Worm (Caenorhabditis elegans): ENCODE measurements around the gene Y39G8B.2.

The Y39G8B.2 gene

ce11 chrII:14000044-14000443, 24.0 kb upstream of the Y39G8B.2 start, which contains the start of gene F01D5.3:
TSS of gene F01D5.3 (minus strand) at chrII:14000144.
- TF ChIP-seq nhr-28 (tag; optimal IDR thresholded peaks at IDR 0.05): peak; percentile 7
- peak; percentile 41 for TF ChIP-seq pqm-1 (tag; optimal IDR thresholded peaks at IDR 0.05)

- no peak for TF ChIP-seq zip-2 (tag; optimal IDR thresholded peaks at IDR 0.05)
- TF ChIP-seq fkh-10 (GFP tag; optimal IDR thresholded peaks at IDR 0.05): no peak
- TF ChIP-seq ceh-32 (tag; optimal IDR thresholded peaks at IDR 0.05; ENCODE audit: poor library complexity): no peak
- TF ChIP-seq nhr-11 (tag; optimal IDR thresholded peaks at IDR 0.05): no peak
- no peak for TF ChIP-seq dmd-9 (GFP tag; IDR thresholded peaks at IDR 0.05)
- no peak for TF ChIP-seq lsy-2 (tag; optimal IDR thresholded peaks at IDR 0.05)
- TF ChIP-seq ama-1 (optimal IDR thresholded peaks at IDR 0.05): no peak
- TF ChIP-seq snpc-1.2 (GFP tag; IDR thresholded peaks at IDR 0.05): no peak
- TF ChIP-seq Y75B8A.6 (GFP tag; IDR thresholded peaks at IDR 0.05): no peak
- TF ChIP-seq dmd-8 (GFP tag; IDR thresholded peaks at IDR 0.05): no peak
- TF ChIP-seq ztf-11 (tag; optimal IDR thresholded peaks at IDR 0.05): no peak
- no peak for TF ChIP-seq T26A8.4 (GFP tag; IDR thresholded peaks at IDR 0.05)
- TF ChIP-seq nhr-102 (tag; optimal IDR thresholded peaks at IDR 0.05): no peak
These were observed 22.9 kb upstream of the Y39G8B.2 start, which contains the start of gene F01D5.2 for ce11 chrII:13998964-13999363. TSS of gene F01D5.2 (minus strand) at chrII:13999064.

- no peak for TF ChIP-seq unc-39 (tag; optimal IDR thresholded peaks at IDR 0.05)
- TF ChIP-seq ceh-28 (tag; optimal IDR thresholded peaks at IDR 0.05): no peak
- peak; percentile 16 for TF ChIP-seq dve-1 (tag; optimal IDR thresholded peaks at IDR 0.05; ENCODE audit: insufficient read depth)
- no peak for TF ChIP-seq hlh-30 (tag; optimal IDR thresholded peaks at IDR 0.05; ENCODE audit: insufficient read depth)
- no peak for TF ChIP-seq duxl-1 (tag; optimal IDR thresholded peaks at IDR 0.05; ENCODE audit: poor library complexity)
- TF ChIP-seq nhr-41 (GFP tag; IDR thresholded peaks at IDR 0.05): no peak
- no peak for TF ChIP-seq lin-39 (tag; optimal IDR thresholded peaks at IDR 0.05)
- peak; percentile 1 for TF ChIP-seq nhr-28 (tag; optimal IDR thresholded peaks at IDR 0.05)
- no peak for TF ChIP-seq daf-16 (GFP tag; optimal IDR thresholded peaks at IDR 0.05)
- peak; percentile 31 for TF ChIP-seq daf-16 (tag; optimal IDR thresholded peaks at IDR 0.05)
- no peak for TF ChIP-seq mep-1 (tag; optimal IDR thresholded peaks at IDR 0.05)
- no peak for TF ChIP-seq mxl-2 (GFP tag; conservative IDR thresholded peaks at IDR 0.05)
- no peak for TF ChIP-seq fkh-10 (GFP tag; optimal IDR thresholded peaks at IDR 0.05)
- no peak for TF ChIP-seq nhr-25 (tag; optimal IDR thresholded peaks at IDR 0.05; ENCODE audit: borderline replicate concordance, insufficient read depth)
- TF ChIP-seq nhr-102 (tag; optimal IDR thresholded peaks at IDR 0.05): no peak
- no peak for TF ChIP-seq nhr-11 (tag; optimal IDR thresholded peaks at IDR 0.05)
- TF ChIP-seq unc-62 (GFP tag; optimal IDR thresholded peaks at IDR 0.05 in 1 of 2): peak in 1 of 2 experiments; percentile 48
- no peak for TF ChIP-seq unc-62 (tag; optimal IDR thresholded peaks at IDR 0.05)
- peak; percentile 52 for TF ChIP-seq pqm-1 (tag; optimal IDR thresholded peaks at IDR 0.05)
- TF ChIP-seq ctbp-1 (GFP tag; IDR thresholded peaks at IDR 0.05): no peak
- no peak for TF ChIP-seq nhr-237 (tag; optimal IDR thresholded peaks at IDR 0.05)
- no peak for TF ChIP-seq nhr-48 (tag; optimal IDR thresholded peaks at IDR 0.05)
- TF ChIP-seq spr-3 (GFP tag; optimal IDR thresholded peaks at IDR 0.05): no peak
- TF ChIP-seq Y5F2A.4 (GFP tag; optimal IDR thresholded peaks at IDR 0.05): no peak
- no peak for TF ChIP-seq ztf-7 (tag; optimal IDR thresholded peaks at IDR 0.05)
These were observed 22.0 kb upstream of the Y39G8B.2 start for ce11 chrII:13997989-13998388.

- TF ChIP-seq pqm-1 (tag; optimal IDR thresholded peaks at IDR 0.05) (peak; percentile 33), ceh-28 (tag; optimal IDR thresholded peaks at IDR 0.05) (no peak), hmg-1.1 (GFP tag; IDR thresholded peaks at IDR 0.05) (no peak), ceh-44 (GFP tag; IDR thresholded peaks at IDR 0.05) (no peak), ceh-62 (tag; optimal IDR thresholded peaks at IDR 0.05) (no peak), lin-1 (GFP tag; IDR thresholded peaks at IDR 0.05) (0 out of 2 replicates have a peak, but pooled peaks have one; percentile 32), Y48G9A.11 (GFP tag; IDR thresholded peaks at IDR 0.05) (no peak), dmd-6 (GFP tag; IDR thresholded peaks at IDR 0.05) (peak; percentile 49; the same call in 1 of the 2 replicates), pha-4 (GFP tag; IDR thresholded peaks at IDR 0.05) (no peak), pha-4 (tag; optimal IDR thresholded peaks at IDR 0.05) (no peak), snpc-1.2 (GFP tag; IDR thresholded peaks at IDR 0.05) (no peak), zip-2 (tag; optimal IDR thresholded peaks at IDR 0.05) (no peak), ceh-82 (tag; optimal IDR thresholded peaks at IDR 0.05) (no peak), saeg-2 (GFP tag; IDR thresholded peaks at IDR 0.05) (no peak), mdl-1 (tag; optimal IDR thresholded peaks at IDR 0.05) (no peak), ctbp-1 (GFP tag; IDR thresholded peaks at IDR 0.05) (no peak), lin-38 (GFP tag; IDR thresholded peaks at IDR 0.05) (no peak), lim-7 (GFP tag; IDR thresholded peaks at IDR 0.05) (no peak)
These were observed 21.5 kb upstream of the Y39G8B.2 start, which contains the start of gene F01D5.1 for ce11 chrII:13997477-13997876. TSS of gene F01D5.1 (minus strand) at chrII:13997581.
